Worm (Caenorhabditis elegans): ENCODE results near the gene sorf-2.

- TF ChIP-seq him-1 (tag; optimal IDR thresholded peaks at IDR 0.05) (no peak), W03F9.2 (tag; optimal IDR thresholded peaks at IDR 0.05) (no peak)
Measured at ce11 chrIII:5341382-5341781, 15.0 kb downstream of the sorf-2 start, which contains the start of gene ZK121.2.
